Fruit fly (Drosophila melanogaster): ENCODE data around the gene Imp.

The Imp gene

dm6 chrX:10762569-10762958 is 61.5 kb downstream of the Imp start:
- TF ChIP-seq grn (GFP tag; optimal IDR thresholded peaks at IDR 0.05) (peak; percentile 32), mirr (GFP tag; optimal IDR thresholded peaks at IDR 0.05) (peak; percentile 33), exex (tag; optimal IDR thresholded peaks at IDR 0.05) (peak; percentile 71), CG5180 (GFP tag; optimal IDR thresholded peaks at IDR 0.05) (peak; percentile 29), CG3407 (GFP tag; optimal IDR thresholded peaks at IDR 0.05) (no peak), CG17912 (GFP tag; optimal IDR thresholded peaks at IDR 0.05) (no peak), Vsx1 (GFP tag; optimal IDR thresholded peaks at IDR 0.05) (peak; percentile 80), seq (GFP tag; IDR thresholded peaks at IDR 0.05) (no peak)

dm6 chrX:10757616-10758078 is 66.4 kb downstream of the Imp start, which contains the start of gene Rph:
Gene Rph (minus strand): TSS chrX:10757666.
- TF ChIP-seq CG5953 (GFP tag; IDR thresholded peaks at IDR 0.05) (no peak), CG18599 (GFP tag; optimal IDR thresholded peaks at IDR 0.05) (peak; percentile 76), CG11093 (GFP tag; IDR thresholded peaks at IDR 0.05) (no peak), Abd-B (GFP tag; optimal IDR thresholded peaks at IDR 0.05) (no peak), CG11695 (GFP tag; IDR thresholded peaks at IDR 0.05) (no peak), Hand (GFP tag; optimal IDR thresholded peaks at IDR 0.05) (no peak), fru (optimal IDR thresholded peaks at IDR 0.05) (no peak), Hr51 (GFP tag; optimal IDR thresholded peaks at IDR 0.05) (no peak), Dad (GFP tag; optimal IDR thresholded peaks at IDR 0.05) (no peak), CG9727 (GFP tag; optimal IDR thresholded peaks at IDR 0.05) (peak; percentile 1), zen2 (GFP tag; IDR thresholded peaks at IDR 0.05; ENCODE audit: partially characterized antibody) (no peak), h (optimal IDR thresholded peaks at IDR 0.05) (no peak), CrebB (tag; optimal IDR thresholded peaks at IDR 0.05) (no peak), CG8388 (GFP tag; optimal IDR thresholded peaks at IDR 0.05) (no peak), CG14014 (GFP tag; IDR thresholded peaks at IDR 0.05) (0 out of 2 replicates have a peak, but pooled peaks have one; percentile 16), CG7786 (GFP tag; optimal IDR thresholded peaks at IDR 0.05) (peak; percentile 21), lab (GFP tag; optimal IDR thresholded peaks at IDR 0.05) (peak; percentile 55), Dll (GFP tag; IDR thresholded peaks at IDR 0.05; ENCODE audit: partially characterized antibody) (peak; percentile 46; the same call in 2 of the 4 replicates), usp (GFP tag; optimal IDR thresholded peaks at IDR 0.05) (no peak), chm (GFP tag; IDR thresholded peaks at IDR 0.05) (no peak), mam (GFP tag; optimal IDR thresholded peaks at IDR 0.05) (peak; percentile 33), Dref (GFP tag; IDR thresholded peaks at IDR 0.05) (no peak), Hr3 (GFP tag; optimal IDR thresholded peaks at IDR 0.05) (no peak), YL-1 (GFP tag; optimal IDR thresholded peaks at IDR 0.05) (no peak), Med (GFP tag) (peak; percentile 81), gro (GFP tag; optimal IDR thresholded peaks at IDR 0.05) (no peak), caup (GFP tag; optimal IDR thresholded peaks at IDR 0.05; ENCODE audit: severe bottlenecking) (no peak), BtbVII (GFP tag; optimal IDR thresholded peaks at IDR 0.05) (no peak), Aef1 (GFP tag; IDR thresholded peaks at IDR 0.05) (no peak), ham (GFP tag; IDR thresholded peaks at IDR 0.05) (no peak), Gsc (GFP tag; IDR thresholded peaks at IDR 0.05) (no peak), mld (GFP tag; IDR thresholded peaks at IDR 0.05; ENCODE audit: partially characterized antibody) (no peak), CG3163 (GFP tag; optimal IDR thresholded peaks at IDR 0.05) (no peak), H2.0 (GFP tag; IDR thresholded peaks at IDR 0.05) (no peak), Hr39 (optimal IDR thresholded peaks at IDR 0.05) (no peak), CG1233 (GFP tag; optimal IDR thresholded peaks at IDR 0.05) (no peak), CG33213 (GFP tag; optimal IDR thresholded peaks at IDR 0.05) (no peak), BEAF-32 (GFP tag; optimal IDR thresholded peaks at IDR 0.05) (peak; percentile 64), CG31365 (tag; optimal IDR thresholded peaks at IDR 0.05) (no peak), exex (tag; optimal IDR thresholded peaks at IDR 0.05) (no peak), Fer1 (GFP tag; optimal IDR thresholded peaks at IDR 0.05) (peak; percentile 46), MTF-1 (GFP tag; optimal IDR thresholded peaks at IDR 0.05; ENCODE audit: borderline replicate concordance) (no peak), NFAT (GFP tag; IDR thresholded peaks at IDR 0.05) (no peak)
